Worm (Caenorhabditis elegans) whole organism, L3 larva: ENCODE measurements around the gene C10B5.1.

Experiments used
- daf-12 ChIP-seq: fragments of 150-350 bp; optimal IDR thresholded peaks from 2 replicates; lab custom pipeline; 2014; ENCODE audit warnings: missing biosample characterization, missing genetic modification reagents, missing genetic modification characterization
- elt-1 ChIP-seq: fragments of 150-350 bp; optimal IDR thresholded peaks from 2 replicates; lab custom pipeline; 2014; ENCODE audit warnings: missing biosample characterization, missing genetic modification characterization
- fkh-10 ChIP-seq: sonication (generic microtip); optimal IDR thresholded peaks from 2 replicates; lab custom pipeline; 2017; ENCODE audit warnings: missing biosample characterization, missing genetic modification reagents, missing genetic modification characterization
- lin-39 ChIP-seq: fragments of 150-350 bp; optimal IDR thresholded peaks from 2 replicates; lab custom pipeline; 2018; ENCODE audit warnings: missing biosample characterization, missing genetic modification reagents, missing genetic modification characterization
- nhr-11 ChIP-seq: fragments of 150-350 bp; optimal IDR thresholded peaks from 2 replicates; lab custom pipeline; 2014; ENCODE audit warnings: missing biosample characterization, missing genetic modification characterization
- nhr-28 ChIP-seq: fragments of 150-350 bp; optimal IDR thresholded peaks from 2 replicates; lab custom pipeline; 2014; ENCODE audit warnings: missing biosample characterization, missing genetic modification characterization
- sea-2 ChIP-seq: fragments of 150-350 bp; sonication (generic microtip); optimal IDR thresholded peaks from 4 replicates; lab custom pipeline; 2014; ENCODE audit warnings: missing biosample characterization, missing genetic modification reagents, missing genetic modification characterization
- snpc-4 ChIP-seq: fragments of 150-350 bp; optimal IDR thresholded peaks from 2 replicates; lab custom pipeline; 2014; ENCODE audit warnings: missing biosample characterization, missing genetic modification characterization
- unc-39 ChIP-seq: sonication (generic microtip); optimal IDR thresholded peaks from 4 replicates; lab custom pipeline; 2017; ENCODE audit warnings: missing biosample characterization, missing genetic modification characterization
- zag-1 ChIP-seq: fragments of 150-350 bp; optimal IDR thresholded peaks from 2 replicates; lab custom pipeline; 2014; ENCODE audit warnings: missing biosample characterization, missing genetic modification characterization
- ztf-11 ChIP-seq: fragments of 150-350 bp; optimal IDR thresholded peaks from 2 replicates; lab custom pipeline; 2014; ENCODE audit warnings: missing biosample characterization, missing genetic modification characterization
- ztf-4 ChIP-seq: fragments of 150-350 bp; optimal IDR thresholded peaks from 2 replicates; lab custom pipeline; 2014; ENCODE audit warnings: missing biosample characterization, missing genetic modification characterization

DNA sequence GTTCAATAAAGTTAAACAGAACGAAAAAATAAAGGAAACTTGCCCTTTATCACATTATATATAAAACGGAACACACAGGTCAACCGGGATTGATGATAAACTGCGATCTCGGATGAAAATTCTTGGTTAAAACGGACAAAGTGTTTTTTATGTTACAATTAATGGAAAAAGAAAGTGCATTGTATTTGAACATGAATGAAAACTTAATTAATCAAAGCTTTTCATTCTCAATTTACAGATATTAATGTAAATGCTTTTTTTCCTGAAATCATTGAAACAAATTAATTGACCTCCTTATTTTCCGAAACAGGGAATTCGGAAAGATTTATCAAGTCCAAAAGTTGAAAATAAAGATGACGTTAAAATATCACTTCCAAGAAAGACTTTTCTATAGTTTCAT lies 20.4 kb downstream of the C10B5.1 start, which contains the start of gene F41E6.8:
- TF ChIP-seq nhr-11 (tag; lab: Kevin White, UChicago): no peak
- TF ChIP-seq unc-39 (tag; lab: Kevin White, UChicago): no peak
- TF ChIP-seq snpc-4: no peak
- no peak for TF ChIP-seq daf-12
- TF ChIP-seq nhr-28 (tag; lab: Kevin White, UChicago): no peak
- TF ChIP-seq fkh-10 (GFP tag; lab: Kevin White, UChicago): no peak
- TF ChIP-seq ztf-4: no peak
- no peak for TF ChIP-seq elt-1 (tag; lab: Kevin White, UChicago)
- no peak for TF ChIP-seq sea-2 (GFP tag; lab: Kevin White, UChicago)
- TF ChIP-seq lin-39: no peak
- TF ChIP-seq zag-1 (tag; lab: Kevin White, UChicago): no peak
- no peak for TF ChIP-seq ztf-11 (tag; lab: Kevin White, UChicago)
